Fruit fly (Drosophila melanogaster) whole organism, embryonic: Measurements from ENCODE around the gene CG13484.

Experiments used
- CG10209 ChIP-seq: fragments of 200-800 bp; sonication (Bioruptor generic); optimal IDR thresholded peaks from 3 replicates; lab custom pipeline; 2017; ENCODE audit warnings: missing biosample characterization, mild to moderate bottlenecking, missing genetic modification characterization, missing genetic modification reagents
- CG12104 ChIP-seq: fragments of 200-800 bp; sonication (Bioruptor generic); optimal IDR thresholded peaks from 3 replicates; lab custom pipeline; 2016; ENCODE audit warnings: missing biosample characterization, missing genetic modification characterization
- CG12769 ChIP-seq: fragments of 200-800 bp; sonication (Bioruptor generic); optimal IDR thresholded peaks from 2 replicates; lab custom pipeline; 2019; ENCODE audit warnings: missing biosample characterization, mild to moderate bottlenecking, missing genetic modification characterization, moderate library complexity
- CG14965 ChIP-seq: fragments of 200-800 bp; sonication (Bioruptor generic); optimal IDR thresholded peaks from 2 replicates; lab custom pipeline; 2016; ENCODE audit warnings: missing biosample characterization, missing genetic modification characterization, borderline replicate concordance
- CG15073 ChIP-seq: fragments of 200-800 bp; sonication (Bioruptor generic); optimal IDR thresholded peaks from 2 replicates; lab custom pipeline; 2016; ENCODE audit warnings: missing biosample characterization, missing genetic modification characterization
- CG17186 ChIP-seq: fragments of 200-800 bp; sonication (Bioruptor generic); optimal IDR thresholded peaks from 3 replicates; lab custom pipeline; 2017; ENCODE audit warnings: missing biosample characterization, missing genetic modification reagents, missing genetic modification characterization
- CG17385 ChIP-seq: fragments of 200-800 bp; sonication (Bioruptor generic); optimal IDR thresholded peaks from 3 replicates; lab custom pipeline; 2018; ENCODE audit warnings: missing biosample characterization, mild to moderate bottlenecking, missing genetic modification characterization
- CG17568 ChIP-seq: fragments of 200-800 bp; sonication (Bioruptor generic); optimal IDR thresholded peaks from 2 replicates; lab custom pipeline; 2018; ENCODE audit warnings: missing biosample characterization, mild to moderate bottlenecking, missing genetic modification characterization, moderate library complexity
- CG1792 ChIP-seq: fragments of 200-800 bp; sonication (Bioruptor generic); optimal IDR thresholded peaks from 2 replicates; lab custom pipeline; 2016; ENCODE audit warnings: missing biosample characterization, missing genetic modification characterization
- CG30020 ChIP-seq: fragments of 200-800 bp; optimal IDR thresholded peaks from 2 replicates; lab custom pipeline; 2019; ENCODE audit warnings: missing biosample characterization, mild to moderate bottlenecking, missing genetic modification characterization, moderate library complexity
- CG32767 ChIP-seq: fragments of 200-800 bp; sonication (Bioruptor generic); IDR thresholded peaks from 2 replicates; pipeline ENCODE4 v1.3.6; 2022; ENCODE audit warnings: missing biosample characterization, missing genetic modification characterization
- CG34376 ChIP-seq: fragments of 200-800 bp; sonication (Bioruptor generic); optimal IDR thresholded peaks from 2 replicates; lab custom pipeline; 2018; ENCODE audit warnings: missing biosample characterization, mild to moderate bottlenecking, missing genetic modification characterization
- CG4617 ChIP-seq: fragments of 200-800 bp; sonication (Bioruptor generic); optimal IDR thresholded peaks from 3 replicates; lab custom pipeline; 2016; ENCODE audit warnings: missing biosample characterization, missing genetic modification characterization, borderline replicate concordance
- CG6854 ChIP-seq: fragments of 200-800 bp; sonication (Bioruptor generic); optimal IDR thresholded peaks from 3 replicates; lab custom pipeline; 2017; ENCODE audit warnings: missing biosample characterization, mild to moderate bottlenecking, missing genetic modification characterization
- CG7357 ChIP-seq: fragments of 200-800 bp; sonication (Bioruptor generic); IDR thresholded peaks from 3 replicates; pipeline ENCODE4 v1.3.6; 2022; ENCODE audit warnings: missing biosample characterization, missing genetic modification characterization
- CG8281 ChIP-seq: fragments of 200-800 bp; sonication (Bioruptor generic); optimal IDR thresholded peaks from 2 replicates; lab custom pipeline; 2018; ENCODE audit warnings: missing biosample characterization, mild to moderate bottlenecking, missing genetic modification characterization, moderate library complexity
- CG8290 ChIP-seq, 3 experiments: fragments of 200-800 bp; sonication (Bioruptor generic); optimal IDR thresholded peaks; 2 replicates each; lab custom pipeline; 2016 to 2019; ENCODE audit warnings: missing biosample characterization in 3 of 3, missing genetic modification characterization in 3 of 3, mild to moderate bottlenecking in 2 of 3, moderate library complexity in 1 of 3
- D19A ChIP-seq: fragments of 200-800 bp; optimal IDR thresholded peaks from 3 replicates; lab custom pipeline; 2019; ENCODE audit warnings: missing biosample characterization, mild to moderate bottlenecking, missing genetic modification characterization, moderate library complexity
- Dfd ChIP-seq, 2 experiments: fragments of >200 bp; optimal IDR thresholded peaks; 2 replicates each; lab custom pipeline; 2017; ENCODE audit warnings: missing biosample characterization in 2 of 2, missing genetic modification characterization in 2 of 2
- GATAe ChIP-seq: fragments of 200-800 bp; sonication (Bioruptor generic); conservative IDR thresholded peaks from 2 replicates; pipeline ENCODE4 v1.3.6; 2022; ENCODE audit warnings: missing biosample characterization, missing genetic modification characterization
- Hr39 ChIP-seq: fragments of >200 bp; optimal IDR thresholded peaks from 2 replicates; lab custom pipeline; 2017
- Hsf ChIP-seq: fragments of 200-800 bp; sonication (Bioruptor generic); optimal IDR thresholded peaks from 3 replicates; lab custom pipeline; 2016; ENCODE audit warnings: missing biosample characterization, missing genetic modification characterization
- MTF-1 ChIP-seq: fragments of 200-800 bp; sonication (Bioruptor generic); optimal IDR thresholded peaks from 2 replicates; lab custom pipeline; 2018; ENCODE audit warnings: missing biosample characterization, mild to moderate bottlenecking, missing genetic modification characterization, borderline replicate concordance
- Optix ChIP-seq: fragments of 200-800 bp; sonication (Bioruptor generic); IDR thresholded peaks from 3 replicates; pipeline ENCODE4 v1.3.6; 2022; ENCODE audit warnings: missing biosample characterization, missing genetic modification characterization
- Spps ChIP-seq: fragments of 200-800 bp; sonication (Bioruptor generic); optimal IDR thresholded peaks from 2 replicates; lab custom pipeline; 2018; ENCODE audit warnings: missing biosample characterization, mild to moderate bottlenecking, missing genetic modification characterization
- Vsx1 ChIP-seq: fragments of 200-800 bp; sonication (Bioruptor generic); optimal IDR thresholded peaks from 2 replicates; lab custom pipeline; 2017; ENCODE audit warnings: missing biosample characterization, mild to moderate bottlenecking, missing genetic modification characterization, missing genetic modification reagents
- abd-A ChIP-seq: fragments of 200-800 bp; sonication (Bioruptor generic); optimal IDR thresholded peaks from 3 replicates; lab custom pipeline; 2019; ENCODE audit warnings: missing biosample characterization, mild to moderate bottlenecking, missing genetic modification characterization, moderate library complexity
- bab2 ChIP-seq: fragments of 200-800 bp; sonication (Bioruptor generic); optimal IDR thresholded peaks from 2 replicates; lab custom pipeline; 2016; ENCODE audit warnings: missing biosample characterization, missing genetic modification characterization
- caup ChIP-seq: fragments of 200-800 bp; sonication (Bioruptor generic); optimal IDR thresholded peaks from 3 replicates; lab custom pipeline; 2017; ENCODE audit warnings: missing biosample characterization, mild to moderate bottlenecking, missing genetic modification characterization, moderate library complexity; ENCODE audit not compliant: severe bottlenecking
- chm ChIP-seq: fragments of 200-800 bp; sonication (Bioruptor generic); IDR thresholded peaks from 2 replicates; pipeline ENCODE4 v1.3.6; 2022; ENCODE audit warnings: missing biosample characterization, missing genetic modification characterization
- corto ChIP-seq: fragments of 200-800 bp; sonication (Bioruptor generic); optimal IDR thresholded peaks from 2 replicates; lab custom pipeline; 2016; ENCODE audit warnings: missing biosample characterization, mild to moderate bottlenecking, missing genetic modification characterization, moderate library complexity
- dati ChIP-seq: fragments of 200-800 bp; sonication (Bioruptor generic); IDR thresholded peaks from 2 replicates; pipeline ENCODE4 v1.3.6; 2022; ENCODE audit warnings: missing biosample characterization, missing genetic modification characterization
- eve ChIP-seq, 2 experiments: fragments of >200 bp; optimal IDR thresholded peaks; 2 replicates each; lab custom pipeline; 2017; ENCODE audit warnings: missing biosample characterization in 2 of 2, missing genetic modification characterization in 2 of 2
- fd102C ChIP-seq: fragments of 200-800 bp; sonication (Bioruptor generic); optimal IDR thresholded peaks from 2 replicates; lab custom pipeline; 2018; ENCODE audit warnings: missing biosample characterization, mild to moderate bottlenecking, missing genetic modification characterization, moderate library complexity
- grau ChIP-seq: fragments of 200-800 bp; optimal IDR thresholded peaks from 3 replicates; lab custom pipeline; 2019; ENCODE audit warnings: missing biosample characterization, mild to moderate bottlenecking, missing genetic modification characterization, moderate library complexity
- gro ChIP-seq: fragments of 200-800 bp; sonication (Bioruptor generic); optimal IDR thresholded peaks from 2 replicates; lab custom pipeline; 2016; ENCODE audit warnings: missing biosample characterization, missing genetic modification characterization
- hth ChIP-seq: fragments of >200 bp; optimal IDR thresholded peaks from 2 replicates; lab custom pipeline; 2017; ENCODE audit warnings: inconsistent platforms
- inv ChIP-seq: fragments of 200-800 bp; sonication (Bioruptor generic); IDR thresholded peaks from 2 replicates; pipeline ENCODE4 v1.3.6; 2022; ENCODE audit warnings: missing biosample characterization, missing genetic modification characterization; ENCODE audit not compliant: partially characterized antibody
- kay ChIP-seq: fragments of 200-800 bp; sonication (Bioruptor generic); optimal IDR thresholded peaks from 2 replicates; lab custom pipeline; 2016; ENCODE audit warnings: missing biosample characterization, missing genetic modification characterization
- klu ChIP-seq: fragments of 200-800 bp; sonication (Bioruptor generic); IDR thresholded peaks from 2 replicates; pipeline ENCODE4 v1.3.6; 2022; ENCODE audit warnings: missing biosample characterization, missing genetic modification characterization
- lmd ChIP-seq: fragments of 200-800 bp; sonication (Bioruptor generic); IDR thresholded peaks from 2 replicates; pipeline ENCODE4 v1.3.6; 2022; ENCODE audit warnings: missing biosample characterization, missing genetic modification characterization
- nerfin-1 ChIP-seq: fragments of 200-800 bp; sonication (Bioruptor generic); optimal IDR thresholded peaks from 3 replicates; lab custom pipeline; 2019; ENCODE audit warnings: missing biosample characterization, mild to moderate bottlenecking, missing genetic modification characterization, moderate library complexity
- onecut ChIP-seq: fragments of 200-800 bp; sonication (Bioruptor generic); IDR thresholded peaks from 2 replicates; pipeline ENCODE4 v1.3.6; 2022; ENCODE audit warnings: missing biosample characterization, missing genetic modification characterization
- pum ChIP-seq: fragments of 200-800 bp; sonication (Bioruptor generic); optimal IDR thresholded peaks from 2 replicates; lab custom pipeline; 2016; ENCODE audit warnings: missing biosample characterization, missing genetic modification characterization
- ro ChIP-seq: fragments of 200-800 bp; sonication (Bioruptor generic); IDR thresholded peaks from 2 replicates; pipeline ENCODE4 v1.3.6; 2022; ENCODE audit warnings: missing biosample characterization, missing genetic modification characterization
- row ChIP-seq: fragments of 200-800 bp; sonication (Bioruptor generic); IDR thresholded peaks from 3 replicates; pipeline ENCODE4 v1.3.6; 2022; ENCODE audit warnings: missing biosample characterization, missing genetic modification characterization
- tap ChIP-seq: fragments of 200-800 bp; optimal IDR thresholded peaks from 3 replicates; lab custom pipeline; 2019; ENCODE audit warnings: missing biosample characterization, mild to moderate bottlenecking, missing genetic modification characterization, moderate library complexity
- wdn ChIP-seq: fragments of 200-800 bp; sonication (Bioruptor generic); IDR thresholded peaks from 2 replicates; pipeline ENCODE4 v1.3.6; 2022; ENCODE audit warnings: missing biosample characterization, missing genetic modification characterization
- wek ChIP-seq: fragments of 200-800 bp; sonication (Bioruptor generic); optimal IDR thresholded peaks from 3 replicates; lab custom pipeline; 2018; ENCODE audit warnings: missing biosample characterization, mild to moderate bottlenecking, missing genetic modification characterization, moderate library complexity
- wor ChIP-seq: fragments of 200-800 bp; sonication (Bioruptor generic); IDR thresholded peaks from 2 replicates; pipeline ENCODE4 v1.3.6; 2022; ENCODE audit warnings: missing biosample characterization, missing genetic modification characterization

CG13484 gene

DNA sequence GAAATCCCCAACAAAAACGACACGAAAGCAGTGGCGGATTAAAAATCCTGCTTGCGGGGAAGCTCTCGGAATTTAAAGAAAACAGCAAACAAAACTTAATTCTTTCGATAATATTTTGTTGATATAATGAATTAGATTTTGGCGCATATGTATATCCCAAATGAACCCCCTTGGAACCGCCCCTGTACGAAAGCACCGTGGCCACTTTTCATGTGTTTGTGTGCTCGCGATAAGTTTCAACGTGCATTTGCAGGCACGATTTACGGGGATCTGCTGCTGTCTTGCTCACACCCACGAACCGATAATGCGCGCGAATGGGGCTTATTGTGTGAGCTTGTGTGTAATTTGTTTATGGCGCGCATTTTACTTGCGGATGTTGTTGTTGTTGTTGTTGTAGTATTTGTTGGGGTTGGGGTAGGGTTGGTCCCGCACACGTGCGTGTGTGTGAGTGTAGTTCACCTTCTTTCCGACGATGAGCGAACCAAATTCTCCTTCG is 47.9 kb downstream of the CG13484 start:
- TF ChIP-seq fd102C (GFP tag; lab: Kevin White, UChicago), result peak; percentile 3
- TF ChIP-seq CG8290 (GFP tag; optimal IDR thresholded peaks at IDR 0.05; lab: Kevin White, UChicago), result peak; percentile 78
- peak; percentile 39 to 98 for TF ChIP-seq CG8290 (tag; optimal IDR thresholded peaks at IDR 0.05; lab: Kevin White, UChicago)
- peak; percentile 96 for TF ChIP-seq Hsf (GFP tag; lab: Kevin White, UChicago)
- TF ChIP-seq CG1792 (GFP tag; lab: Kevin White, UChicago), result peak; percentile 94
- peak; percentile 39; the same call in 1 of the 2 replicates for TF ChIP-seq inv (GFP tag; lab: Robert Waterston, UW)
- TF ChIP-seq CG17568 (GFP tag; lab: Kevin White, UChicago), result no peak
- peak; percentile 97 for TF ChIP-seq bab2
- peak; percentile 70 for TF ChIP-seq ro (GFP tag; lab: Robert Waterston, UW)
- TF ChIP-seq CG14965 (GFP tag; lab: Kevin White, UChicago), result peak; percentile 78
- peak; percentile 90 for TF ChIP-seq onecut
- TF ChIP-seq wek, result peak; percentile 81
- TF ChIP-seq CG34376 (GFP tag; lab: Kevin White, UChicago), result peak; percentile 92
- TF ChIP-seq Dfd (GFP tag; optimal IDR thresholded peaks at IDR 0.05; lab: Kevin White, UChicago), result no peak
- peak; percentile 93 for TF ChIP-seq grau (tag; lab: Kevin White, UChicago)
- peak; percentile 88 for TF ChIP-seq dati
- peak; percentile 93 for TF ChIP-seq CG32767 (GFP tag; lab: Robert Waterston, UW)
- TF ChIP-seq D19A (tag; lab: Kevin White, UChicago), result peak; percentile 90
- TF ChIP-seq caup (GFP tag; lab: Kevin White, UChicago), result peak; percentile 95
- TF ChIP-seq Spps, result peak; percentile 58
- peak; percentile 83 for TF ChIP-seq GATAe (GFP tag; lab: Robert Waterston, UW)
- TF ChIP-seq CG12769, result peak; percentile 96
- TF ChIP-seq eve (GFP tag; optimal IDR thresholded peaks at IDR 0.05; lab: Kevin White, UChicago), result no peak
- peak; percentile 88 for TF ChIP-seq CG12104
- peak; percentile 87 for TF ChIP-seq CG6854 (GFP tag; lab: Kevin White, UChicago)
- TF ChIP-seq chm (GFP tag; lab: Robert Waterston, UW), result peak; percentile 96
- peak; percentile 46; the same call in 1 of the 2 replicates for TF ChIP-seq klu (GFP tag; lab: Robert Waterston, UW)
- no peak for TF ChIP-seq hth (lab: Kevin White, UChicago)
- TF ChIP-seq kay (GFP tag; lab: Kevin White, UChicago), result peak; percentile 91
- TF ChIP-seq wdn, result peak; percentile 87
- peak; percentile 82 for TF ChIP-seq CG7357 (GFP tag; lab: Robert Waterston, UW)
- peak; percentile 89 for TF ChIP-seq Vsx1 (GFP tag; lab: Kevin White, UChicago)
- TF ChIP-seq CG17385 (GFP tag; lab: Kevin White, UChicago), result peak; percentile 91
- no peak for TF ChIP-seq abd-A (tag; lab: Kevin White, UChicago)
- TF ChIP-seq CG4617, result no peak
- no peak for TF ChIP-seq Hr39
- peak; percentile 93 for TF ChIP-seq wor (GFP tag; lab: Robert Waterston, UW)
- TF ChIP-seq CG15073, result peak; percentile 75
- TF ChIP-seq Optix (GFP tag; lab: Robert Waterston, UW), result peak; percentile 97
- peak; percentile 85 for TF ChIP-seq CG8281
- peak; percentile 91 for TF ChIP-seq corto (GFP tag; lab: Kevin White, UChicago)
- peak; percentile 93 for TF ChIP-seq gro (GFP tag; lab: Kevin White, UChicago)
- TF ChIP-seq pum (GFP tag; lab: Kevin White, UChicago), result peak; percentile 96
- peak; percentile 89 for TF ChIP-seq lmd (GFP tag; lab: Robert Waterston, UW)
- TF ChIP-seq nerfin-1, result peak; percentile 94
- peak; percentile 95 for TF ChIP-seq tap (tag; lab: Kevin White, UChicago)
- peak; percentile 75 for TF ChIP-seq MTF-1 (GFP tag; lab: Kevin White, UChicago)
- TF ChIP-seq row (GFP tag; lab: Robert Waterston, UW), result peak; percentile 98
- peak; percentile 72 for TF ChIP-seq CG17186
- peak; percentile 95 for TF ChIP-seq CG10209 (GFP tag; lab: Kevin White, UChicago)
- TF ChIP-seq CG30020 (tag; lab: Kevin White, UChicago), result peak; percentile 69
